Worm (Caenorhabditis elegans): ENCODE data around the gene ugt-33.

DNA sequence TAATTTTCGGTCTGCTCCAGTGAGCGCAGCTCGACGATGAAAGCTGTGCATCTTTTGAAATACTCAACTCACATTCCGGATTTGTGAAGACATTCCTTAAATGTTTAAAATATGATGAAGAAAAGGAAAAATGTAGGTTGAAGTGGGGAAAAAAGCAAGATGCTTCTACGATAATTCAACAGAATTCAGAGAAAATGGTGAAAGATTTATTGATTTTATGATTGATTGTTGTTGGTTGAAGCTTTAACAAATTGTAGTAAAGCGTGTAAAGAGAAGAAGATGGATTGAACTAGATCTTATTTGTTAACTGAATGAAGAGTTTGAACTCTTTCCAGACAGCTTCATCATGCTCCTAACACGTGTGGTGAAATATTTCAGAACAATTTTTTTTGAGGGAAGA is 3.2 kb upstream of the ugt-33 start, which contains the start of gene ncx-5:
- TF ChIP-seq ama-1 (optimal IDR thresholded peaks at IDR 0.05) (no peak), hnd-1 (tag; optimal IDR thresholded peaks at IDR 0.05) (no peak)

Data from whole organism, early embryonic.